Worm (Caenorhabditis elegans): ENCODE results near the gene srh-112.

Gene srh-112

DNA sequence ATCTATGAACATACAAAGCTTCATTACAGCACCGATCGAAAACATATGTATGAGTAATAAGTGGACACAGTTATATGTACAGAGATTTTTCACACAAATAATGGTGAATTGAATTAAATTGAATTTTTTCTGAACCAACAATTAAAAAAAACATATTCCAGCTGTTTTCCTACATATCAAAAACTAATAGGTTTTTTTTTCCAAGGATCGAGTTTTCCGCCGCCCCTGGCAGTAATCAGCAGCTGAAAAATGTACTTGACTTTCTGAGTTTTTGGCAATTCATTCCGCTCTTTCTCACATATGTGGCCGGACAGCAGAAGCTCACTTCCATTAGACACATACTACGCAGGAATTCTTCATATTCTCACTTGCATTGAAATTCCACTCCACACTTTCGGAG lies 47.6 kb downstream of the srh-112 start, which contains the start of gene srh-174:
Gene srh-174, plus strand, starts transcription at position 301 of the 400 bp plus-strand sequence.
- TF ChIP-seq unc-62 (GFP tag; optimal IDR thresholded peaks at IDR 0.05), result no peak

DNA sequence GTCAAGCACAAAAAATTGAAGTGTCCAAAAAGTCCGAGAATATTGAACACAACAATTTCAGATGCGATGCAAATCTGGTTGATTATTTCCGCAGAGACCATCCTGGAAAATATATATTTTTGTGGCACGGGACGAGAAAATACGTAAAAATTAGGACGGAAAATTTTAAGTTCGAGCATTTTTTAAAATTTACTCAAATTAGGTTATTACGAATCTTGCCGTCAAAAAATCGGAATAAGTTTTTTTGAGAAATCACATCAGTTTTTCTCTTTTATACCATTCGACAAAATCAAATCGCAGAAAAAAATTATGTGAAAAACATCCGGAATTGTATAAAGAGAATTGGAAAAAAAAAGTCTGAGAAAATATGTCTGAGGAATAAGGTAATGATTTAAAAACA lies 48.1 kb downstream of the srh-112 start, which contains the start of gene srsx-1:
Gene srsx-1, minus strand, starts transcription at position 101 of the 400 bp plus-strand sequence.
- TF ChIP-seq unc-62 (GFP tag; optimal IDR thresholded peaks at IDR 0.05), result no peak

Measured in whole organism, dauer.